Worm (Caenorhabditis elegans) whole organism, early embryonic: ENCODE results near the gene mnat-1.
A peak's percentile ranks its signal among the peaks of the same experiment; 100 is the strongest.

Experiments
- B0310.2 ChIP-seq: sonication (generic microtip); optimal IDR thresholded peaks from 2 replicates; lab custom pipeline; 2016; ENCODE audit warnings: mild to moderate bottlenecking, missing genetic modification characterization, missing compliant biosample characterization
- F13C5.2 ChIP-seq: sonication (generic microtip); optimal IDR thresholded peaks from 2 replicates; lab custom pipeline; 2017; ENCODE audit warnings: mild to moderate bottlenecking, missing genetic modification characterization, inconsistent platforms, missing compliant biosample characterization
- aly-1 ChIP-seq: sonication (generic microtip); optimal IDR thresholded peaks from 2 replicates; lab custom pipeline; 2016; ENCODE audit warnings: missing genetic modification characterization, missing compliant biosample characterization
- ama-1 ChIP-seq: fragments of 150-350 bp; optimal IDR thresholded peaks from 2 replicates; lab custom pipeline; 2014
- ceh-13 ChIP-seq: fragments of 200-800 bp; sonication (Bioruptor generic); optimal IDR thresholded peaks from 2 replicates; lab custom pipeline; 2018; ENCODE audit warnings: mild to moderate bottlenecking, missing genetic modification characterization, missing compliant biosample characterization
- ceh-36 ChIP-seq: sonication (generic microtip); optimal IDR thresholded peaks from 2 replicates; lab custom pipeline; 2016; ENCODE audit warnings: missing genetic modification characterization, inconsistent platforms, missing compliant biosample characterization
- ets-7 ChIP-seq: sonication (generic microtip); optimal IDR thresholded peaks from 2 replicates; lab custom pipeline; 2016; ENCODE audit warnings: missing genotype, missing genetic modification characterization, missing compliant biosample characterization
- flt-1 ChIP-seq: fragments of 200-800 bp; sonication (Bioruptor generic); IDR thresholded peaks from 2 replicates; pipeline ENCODE4 v1.3.6; 2022; ENCODE audit warnings: missing genetic modification characterization, missing compliant biosample characterization
- hmbx-1 ChIP-seq: sonication (generic microtip); optimal IDR thresholded peaks from 2 replicates; lab custom pipeline; 2016; ENCODE audit warnings: mild to moderate bottlenecking, missing genetic modification characterization, missing compliant biosample characterization
- hmg-4 ChIP-seq: fragments of 200-800 bp; sonication (Bioruptor generic); optimal IDR thresholded peaks from 2 replicates; lab custom pipeline; 2018; ENCODE audit warnings: mild to moderate bottlenecking, missing genetic modification characterization, missing compliant biosample characterization
- hnd-1 ChIP-seq: sonication (generic microtip); optimal IDR thresholded peaks from 2 replicates; lab custom pipeline; 2016; ENCODE audit warnings: missing genetic modification characterization, missing compliant biosample characterization
- pes-1 ChIP-seq: fragments of 200-800 bp; sonication (Bioruptor generic); IDR thresholded peaks from 2 replicates; pipeline ENCODE4 v1.3.6; 2022; ENCODE audit warnings: missing genetic modification reagents, missing genetic modification characterization, missing compliant biosample characterization
- scrt-1 ChIP-seq: fragments of 200-800 bp; sonication (Bioruptor generic); IDR thresholded peaks from 2 replicates; pipeline ENCODE4 v1.3.6; 2022; ENCODE audit warnings: missing genetic modification characterization, missing compliant biosample characterization
- sea-1 ChIP-seq: fragments of 200-800 bp; sonication (Bioruptor generic); conservative IDR thresholded peaks from 2 replicates; pipeline ENCODE4 v1.3.6; 2022; ENCODE audit warnings: missing genetic modification characterization, missing compliant biosample characterization
- tbx-11 ChIP-seq: fragments of 200-800 bp; sonication (Bioruptor generic); IDR thresholded peaks from 2 replicates; pipeline ENCODE4 v1.3.6; 2022; ENCODE audit warnings: missing genetic modification characterization, missing compliant biosample characterization
- tbx-37 ChIP-seq: fragments of 200-800 bp; sonication (Bioruptor generic); conservative IDR thresholded peaks from 2 replicates; pipeline ENCODE4 v1.3.6; 2022; ENCODE audit warnings: missing genetic modification reagents, missing genetic modification characterization, missing compliant biosample characterization
- tra-4 ChIP-seq: sonication (generic microtip); optimal IDR thresholded peaks from 2 replicates; lab custom pipeline; 2017; ENCODE audit warnings: missing genetic modification characterization, missing compliant biosample characterization

Gene mnat-1

DNA sequence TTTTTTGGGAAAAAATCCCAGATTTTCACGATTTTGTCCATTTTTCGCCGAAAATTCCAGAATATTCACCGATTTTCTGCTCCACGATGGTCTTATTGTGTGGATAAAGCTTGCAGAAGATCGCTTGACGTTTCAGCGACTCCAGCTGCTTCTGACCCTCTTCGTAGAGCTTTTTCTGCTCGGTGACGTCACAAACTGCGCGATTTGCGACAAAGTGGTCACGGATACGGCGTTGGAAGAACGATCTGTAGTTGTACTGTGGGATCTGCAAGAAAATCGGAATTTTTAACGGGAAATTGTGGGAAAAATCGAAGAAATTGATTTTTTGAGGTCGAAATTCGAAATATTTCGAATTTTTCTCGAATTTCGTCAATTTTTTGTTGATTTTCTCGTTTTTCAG lies at the start of gene mnat-1:
Gene mnat-1, minus strand, starts transcription at position 101 of the 400 bp plus-strand sequence.
- no peak for TF ChIP-seq ets-7 (tag; lab: Kevin White, UChicago)
- no peak for TF ChIP-seq aly-1 (tag; lab: Kevin White, UChicago)
- no peak for TF ChIP-seq ceh-36 (tag; lab: Kevin White, UChicago)
- no peak for TF ChIP-seq ceh-13 (GFP tag; lab: Kevin White, UChicago)
- TF ChIP-seq F13C5.2 (tag; lab: Kevin White, UChicago), result no peak
- TF ChIP-seq tra-4 (tag; lab: Kevin White, UChicago), result no peak
- no peak for TF ChIP-seq ama-1 (lab: Kevin White, UChicago)
- no peak for TF ChIP-seq flt-1
- TF ChIP-seq tbx-37 (GFP tag; lab: Robert Waterston, UW), result no peak

DNA sequence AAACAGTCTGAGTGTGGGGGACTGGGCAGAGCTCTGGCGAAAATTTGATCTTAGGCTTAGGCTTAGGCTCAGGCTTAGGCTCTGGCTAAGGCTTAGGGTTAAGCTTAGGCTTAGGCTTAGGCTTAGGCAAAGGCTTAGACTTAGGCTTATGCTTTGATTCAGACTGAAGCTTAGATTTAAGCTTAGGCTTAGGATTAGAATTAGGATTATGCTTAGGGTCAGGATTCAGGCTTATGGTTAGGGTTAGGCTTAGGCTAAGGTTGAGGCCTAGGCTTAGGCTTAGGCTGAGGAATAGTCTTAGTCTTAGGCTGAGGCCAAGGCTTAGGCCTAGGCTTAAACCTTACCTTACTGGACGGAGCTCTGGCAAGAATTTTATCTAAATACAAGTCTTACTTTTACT lies 48.4 kb upstream of the mnat-1 start:
- peak; percentile 67 for TF ChIP-seq ceh-36 (tag; lab: Kevin White, UChicago)
- no peak for TF ChIP-seq scrt-1 (GFP tag; lab: Robert Waterston, UW)

DNA sequence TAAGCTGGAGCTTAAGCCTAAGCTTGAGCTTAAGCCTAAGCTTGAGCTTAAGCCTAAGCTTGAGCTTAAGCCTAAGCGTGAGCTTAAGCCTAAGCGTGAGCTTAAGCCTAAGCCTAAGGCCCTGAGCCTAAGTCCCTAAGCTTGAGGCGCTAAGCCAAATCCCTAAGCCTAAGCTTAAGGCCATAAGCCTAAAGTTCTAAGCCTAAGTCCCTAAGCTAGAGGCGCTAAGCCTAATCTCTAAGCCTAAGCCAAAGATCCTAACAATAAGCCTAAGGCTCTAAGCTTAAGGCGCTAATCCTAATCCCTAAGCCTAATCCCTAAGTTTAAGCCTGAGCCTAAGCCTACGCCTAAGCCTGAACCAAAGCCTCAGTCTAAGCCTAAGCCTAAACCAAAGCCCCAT lies 47.2 kb upstream of the mnat-1 start:
- TF ChIP-seq F13C5.2 (tag; lab: Kevin White, UChicago), result no peak
- peak; percentile 97 for TF ChIP-seq ceh-36 (tag; lab: Kevin White, UChicago)
- TF ChIP-seq hmbx-1 (tag; lab: Kevin White, UChicago), result no peak
- TF ChIP-seq B0310.2 (tag; lab: Kevin White, UChicago), result no peak
- no peak for TF ChIP-seq tbx-11 (GFP tag; lab: Robert Waterston, UW)
- TF ChIP-seq tbx-37 (GFP tag; lab: Robert Waterston, UW), result no peak
- TF ChIP-seq pes-1, result 0 out of 2 replicates have a peak, but pooled peaks have one; percentile 40

DNA sequence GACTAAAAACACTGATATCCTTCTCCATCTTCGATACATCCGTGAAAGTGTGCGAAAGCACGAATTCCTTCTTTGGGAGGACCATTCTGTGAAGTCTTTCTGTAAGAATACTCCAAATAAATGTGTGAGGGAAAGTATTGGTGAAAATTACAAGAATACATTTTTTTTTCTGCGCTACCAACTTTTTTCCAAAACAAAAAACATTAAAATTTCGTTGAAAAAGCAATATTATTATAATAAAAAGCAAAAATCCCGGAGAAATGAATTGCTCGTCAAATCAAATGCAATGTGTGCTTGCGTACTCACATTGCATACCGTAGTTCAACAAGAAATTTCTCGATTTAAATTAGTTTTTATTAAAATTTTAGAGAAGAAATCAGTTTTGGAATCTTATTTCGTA lies 43.5 kb upstream of the mnat-1 start, which contains the start of gene bath-13:
Gene bath-13, minus strand, starts transcription at position 101 of the 400 bp plus-strand sequence.
- TF ChIP-seq hmbx-1 (tag; lab: Kevin White, UChicago) (no peak), hnd-1 (tag; lab: Kevin White, UChicago) (no peak)

DNA sequence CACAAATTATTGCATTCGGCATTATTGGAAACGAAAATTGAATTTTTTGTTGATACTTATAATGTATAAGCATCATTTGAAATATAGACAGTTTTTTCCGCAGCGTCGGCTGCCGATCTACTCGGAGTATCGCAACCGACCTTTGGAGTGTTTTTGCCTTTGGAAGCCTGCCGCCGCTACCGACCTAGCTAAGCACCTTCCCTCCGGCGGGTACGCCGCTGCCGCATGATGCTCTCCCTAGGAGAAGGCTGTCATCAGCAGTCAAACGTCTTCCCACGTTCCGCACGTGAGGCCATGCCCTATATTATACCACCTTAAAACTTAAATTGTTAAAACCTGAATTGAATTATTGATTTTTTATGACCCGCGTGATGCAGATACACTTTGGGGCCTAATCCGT lies 40.0 kb upstream of the mnat-1 start:
- TF ChIP-seq ceh-13 (GFP tag; lab: Kevin White, UChicago) (no peak), tbx-11 (GFP tag; lab: Robert Waterston, UW) (no peak), pes-1 (no peak), hnd-1 (tag; lab: Kevin White, UChicago) (no peak), F13C5.2 (tag; lab: Kevin White, UChicago) (no peak), ets-7 (tag; lab: Kevin White, UChicago) (no peak), aly-1 (tag; lab: Kevin White, UChicago) (no peak), ceh-36 (tag; lab: Kevin White, UChicago) (no peak), hmg-4 (GFP tag; lab: Kevin White, UChicago) (no peak), B0310.2 (tag; lab: Kevin White, UChicago) (no peak), sea-1 (GFP tag; lab: Robert Waterston, UW) (no peak), tra-4 (tag; lab: Kevin White, UChicago) (no peak), hmbx-1 (tag; lab: Kevin White, UChicago) (no peak), tbx-37 (GFP tag; lab: Robert Waterston, UW) (no peak), flt-1 (no peak), scrt-1 (GFP tag; lab: Robert Waterston, UW) (no peak), ama-1 (lab: Kevin White, UChicago) (no peak)

DNA sequence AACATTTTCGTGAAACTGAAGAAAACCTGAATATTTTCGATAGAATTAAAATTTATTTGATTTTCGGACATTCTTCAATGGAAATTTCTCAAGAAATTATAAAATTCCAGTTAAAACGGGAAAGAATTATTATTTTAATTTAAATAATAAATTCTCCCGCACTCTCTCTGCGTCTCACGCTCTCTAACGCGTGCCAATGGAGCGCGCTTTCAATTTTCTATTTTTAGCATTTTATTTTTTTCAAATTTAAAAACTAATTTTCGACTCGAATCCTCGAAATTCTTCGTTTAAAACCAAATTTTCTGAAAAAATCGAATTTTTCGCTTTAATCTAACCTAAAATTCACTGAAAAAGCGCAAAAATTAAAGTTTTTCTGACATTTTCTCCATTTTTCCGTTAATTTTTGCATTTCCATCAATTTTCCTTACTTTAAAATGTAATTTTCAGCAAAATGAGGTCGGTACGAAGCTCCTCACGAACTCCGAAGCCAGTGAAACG lies 26.0 kb upstream of the mnat-1 start, which contains the start of gene gbas-1:
Gene gbas-1, plus strand, starts transcription at position 448 of the 498 bp plus-strand sequence.
- TF ChIP-seq hmg-4 (GFP tag; lab: Kevin White, UChicago), result no peak
- TF ChIP-seq ceh-13 (GFP tag; lab: Kevin White, UChicago), result no peak
- TF ChIP-seq pes-1, result no peak
- TF ChIP-seq scrt-1 (GFP tag; lab: Robert Waterston, UW), result no peak
- TF ChIP-seq F13C5.2 (tag; lab: Kevin White, UChicago), result no peak

ce11 chrII:2503703-2504430 lies 25.4 kb upstream of the mnat-1 start:
- TF ChIP-seq sea-1 (GFP tag; lab: Robert Waterston, UW) (no peak), flt-1 (no peak), tra-4 (tag; lab: Kevin White, UChicago) (no peak), ama-1 (lab: Kevin White, UChicago) (no peak), tbx-11 (GFP tag; lab: Robert Waterston, UW) (no peak), scrt-1 (GFP tag; lab: Robert Waterston, UW) (no peak)

DNA sequence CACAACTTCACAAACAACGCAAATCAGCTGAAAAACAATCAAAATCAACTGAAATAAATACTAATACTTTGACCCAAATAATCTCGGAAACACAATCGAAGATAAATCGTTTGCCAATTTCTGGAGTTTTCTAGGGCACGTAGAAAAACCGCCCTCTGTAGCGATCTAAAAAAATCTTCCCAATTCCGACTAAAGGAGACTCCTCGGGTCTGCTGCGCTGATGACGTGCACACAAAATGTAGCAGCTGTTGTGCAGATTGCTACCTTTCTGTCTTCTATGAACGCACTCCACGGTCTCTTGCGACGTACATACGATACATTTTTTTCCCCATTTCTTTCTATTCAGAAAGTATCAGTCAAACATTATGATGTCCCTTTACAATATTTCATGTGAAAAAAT lies 9.9 kb upstream of the mnat-1 start, which contains the start of gene F53G2.1:
Gene F53G2.1, plus strand, starts transcription at position 301 of the 400 bp plus-strand sequence.
- TF ChIP-seq ets-7 (tag; lab: Kevin White, UChicago) (no peak), hnd-1 (tag; lab: Kevin White, UChicago) (no peak), B0310.2 (tag; lab: Kevin White, UChicago) (no peak), flt-1 (no peak), tra-4 (tag; lab: Kevin White, UChicago) (no peak), sea-1 (GFP tag; lab: Robert Waterston, UW) (no peak), tbx-11 (GFP tag; lab: Robert Waterston, UW) (no peak), tbx-37 (GFP tag; lab: Robert Waterston, UW) (no peak), pes-1 (no peak)
